Fruit fly (Drosophila melanogaster): ENCODE results near the gene LSm-4.

DNA sequence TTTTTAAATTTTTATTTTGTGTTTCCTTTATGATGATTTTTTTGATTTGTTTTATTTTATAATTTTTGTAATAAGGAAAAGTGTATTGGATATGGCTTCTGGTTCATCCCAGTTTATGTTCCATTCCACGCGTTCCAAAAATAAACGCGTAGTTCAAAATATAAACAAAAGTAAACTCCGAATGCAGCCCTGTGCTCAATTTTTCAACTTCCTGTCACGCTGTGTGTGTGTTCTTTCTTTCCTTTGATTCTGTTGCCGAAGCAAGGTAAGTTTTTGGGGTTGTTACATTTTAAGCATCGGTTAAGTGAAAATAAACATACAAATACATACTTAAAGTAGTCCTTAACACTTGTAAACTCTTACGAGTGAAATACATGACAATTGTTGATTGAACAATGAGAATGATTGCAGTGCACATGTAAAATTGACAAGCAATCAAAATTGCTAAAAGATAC, 3.1 kb upstream of the LSm-4 start, which contains the start of the genes Ip259 and RpS27A:
- TF ChIP-seq dl (GFP tag; optimal IDR thresholded peaks at IDR 0.05; ENCODE audit: insufficient read depth in 1 of 2, partially characterized antibody in 2 of 2) (no peak), rgr (GFP tag; optimal IDR thresholded peaks at IDR 0.05) (peak; percentile 83), OdsH (GFP tag; optimal IDR thresholded peaks at IDR 0.05) (peak; percentile 62), jim (GFP tag; optimal IDR thresholded peaks at IDR 0.05) (no peak), Dfd (GFP tag; optimal IDR thresholded peaks at IDR 0.05) (no peak), ey (GFP tag; optimal IDR thresholded peaks at IDR 0.05) (peak; percentile 37), h (GFP tag; optimal IDR thresholded peaks at IDR 0.05) (no peak), Abd-B (GFP tag; optimal IDR thresholded peaks at IDR 0.05) (no peak), Vsx2 (GFP tag; optimal IDR thresholded peaks at IDR 0.05; ENCODE audit: partially characterized antibody) (no peak), usp (GFP tag; optimal IDR thresholded peaks at IDR 0.05) (no peak)
